Worm (Caenorhabditis elegans): ENCODE data around the gene spp-7.
A peak's percentile ranks its signal among the peaks of the same experiment; 100 is the strongest.

Gene spp-7

DNA sequence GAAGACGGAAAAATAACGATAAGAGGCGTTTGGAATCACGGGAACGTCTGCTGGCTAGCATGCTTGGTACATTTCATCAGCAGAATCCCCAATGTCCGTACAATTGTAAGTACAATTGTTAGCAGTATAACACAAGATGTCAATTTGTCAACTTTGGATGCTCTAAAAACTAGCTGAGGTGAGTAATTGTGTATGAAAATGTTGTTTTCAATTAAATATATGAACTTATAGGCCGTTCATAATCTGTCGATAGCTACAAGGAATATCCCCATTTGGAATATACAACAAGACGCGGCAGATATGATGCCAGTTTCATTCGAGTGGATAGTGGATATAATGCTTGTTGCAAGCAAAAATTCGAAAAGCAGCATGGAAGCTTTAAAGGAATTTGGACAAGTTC lies 30.6 kb downstream of the spp-7 start, which contains the start of gene F41H10.12:
Gene F41H10.12 (plus strand): TSS at position 301 of the 400 bp plus-strand sequence.
- TF ChIP-seq skn-1 (tag; optimal IDR thresholded peaks at IDR 0.05) = no peak
- TF ChIP-seq isw-1 (GFP tag; IDR thresholded peaks at IDR 0.05) = no peak
- no peak for TF ChIP-seq nhr-20 (tag; optimal IDR thresholded peaks at IDR 0.05)
- TF ChIP-seq jun-1 (tag; optimal IDR thresholded peaks at IDR 0.05) = no peak

DNA sequence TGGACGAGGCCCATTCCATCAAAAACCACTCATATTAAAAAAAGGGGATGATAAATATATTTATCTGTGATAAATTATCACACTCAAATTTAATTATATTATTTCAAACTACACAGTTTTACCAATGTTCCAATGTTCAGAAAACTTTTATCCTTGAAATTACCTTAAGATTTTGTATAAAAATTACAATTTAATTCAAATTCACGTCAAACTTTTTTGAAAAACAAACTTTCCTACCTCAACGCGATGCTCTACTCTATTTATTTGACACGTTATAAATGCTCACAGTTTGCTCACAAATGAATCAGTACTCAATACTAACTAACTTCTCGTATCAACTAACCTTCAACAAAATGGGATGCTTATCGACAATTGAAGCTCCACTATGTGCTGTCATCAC lies 33.0 kb downstream of the spp-7 start, which contains the start of gene F41H10.1:
Gene F41H10.1 (plus strand): TSS at position 301 of the 400 bp plus-strand sequence.
- no peak for TF ChIP-seq nhr-84 (tag; optimal IDR thresholded peaks at IDR 0.05)
- TF ChIP-seq nhr-19 (GFP tag; conservative IDR thresholded peaks at IDR 0.05) = no peak
- no peak for TF ChIP-seq lir-3 (tag; optimal IDR thresholded peaks at IDR 0.05; ENCODE audit: poor library complexity)
- no peak for TF ChIP-seq fkh-4 (tag; optimal IDR thresholded peaks at IDR 0.05; ENCODE audit: borderline replicate concordance)
- TF ChIP-seq ceh-88 (GFP tag; IDR thresholded peaks at IDR 0.05) = no peak
- TF ChIP-seq grh-1 (GFP tag; IDR thresholded peaks at IDR 0.05) = no peak
- no peak for TF ChIP-seq egl-13 (tag; optimal IDR thresholded peaks at IDR 0.05)
- TF ChIP-seq zip-4 (GFP tag; optimal IDR thresholded peaks at IDR 0.05) = no peak
- no peak for TF ChIP-seq F16B12.6 (tag; optimal IDR thresholded peaks at IDR 0.05)
- TF ChIP-seq snu-23 (GFP tag; optimal IDR thresholded peaks at IDR 0.05) = no peak

DNA sequence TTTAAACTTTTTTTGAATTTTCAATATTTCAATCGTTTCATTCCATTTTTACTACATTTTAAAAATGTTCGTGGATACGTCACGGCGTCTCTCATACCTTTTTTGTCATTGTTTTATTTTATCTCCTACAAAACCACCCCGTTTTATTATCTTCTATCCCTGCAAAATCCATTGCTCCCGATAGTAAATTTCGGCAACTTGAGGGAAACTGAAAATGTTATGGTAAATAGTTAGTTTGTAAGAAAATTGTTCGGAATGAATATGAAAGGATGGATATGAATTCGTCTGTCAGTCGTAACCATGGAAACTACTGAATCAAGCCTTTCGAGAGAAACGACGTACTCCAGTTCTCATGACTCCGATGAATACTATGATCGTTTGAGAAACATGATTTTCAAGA lies 34.3 kb downstream of the spp-7 start, which contains the start of gene F41H10.2:
Gene F41H10.2 (plus strand): TSS at position 301 of the 400 bp plus-strand sequence.
- TF ChIP-seq xbp-1 (tag; optimal IDR thresholded peaks at IDR 0.05) (no peak), efl-1 (optimal IDR thresholded peaks at IDR 0.05) (no peak), efl-1 (GFP tag; optimal IDR thresholded peaks at IDR 0.05 in 1 of 2) (peak in 1 of 2 experiments; percentile 82)

DNA sequence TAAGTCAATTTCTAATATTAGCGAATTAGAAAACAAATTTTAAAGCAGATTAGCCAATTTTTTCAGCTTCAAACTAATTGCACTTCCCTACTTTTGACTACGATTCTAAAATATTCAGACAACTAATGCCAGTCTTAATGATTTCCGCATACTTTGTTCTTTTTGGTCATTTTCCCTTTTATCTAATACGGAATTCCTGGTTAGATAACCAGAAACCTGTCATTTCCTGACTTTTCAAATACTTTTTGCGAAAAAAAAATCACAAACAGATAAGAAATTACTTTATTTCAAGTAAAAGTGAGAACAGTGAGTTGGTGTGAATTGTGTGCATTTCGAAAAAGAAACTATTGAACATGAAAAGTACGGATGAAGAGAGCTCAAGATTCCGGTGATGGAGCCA lies 35.5 kb downstream of the spp-7 start:
- TF ChIP-seq lsy-2 (tag; optimal IDR thresholded peaks at IDR 0.05) (no peak), elt-2 (tag; optimal IDR thresholded peaks at IDR 0.05) (peak; percentile 61), pag-3 (tag; optimal IDR thresholded peaks at IDR 0.05; ENCODE audit: borderline replicate concordance, insufficient read depth) (no peak)

DNA sequence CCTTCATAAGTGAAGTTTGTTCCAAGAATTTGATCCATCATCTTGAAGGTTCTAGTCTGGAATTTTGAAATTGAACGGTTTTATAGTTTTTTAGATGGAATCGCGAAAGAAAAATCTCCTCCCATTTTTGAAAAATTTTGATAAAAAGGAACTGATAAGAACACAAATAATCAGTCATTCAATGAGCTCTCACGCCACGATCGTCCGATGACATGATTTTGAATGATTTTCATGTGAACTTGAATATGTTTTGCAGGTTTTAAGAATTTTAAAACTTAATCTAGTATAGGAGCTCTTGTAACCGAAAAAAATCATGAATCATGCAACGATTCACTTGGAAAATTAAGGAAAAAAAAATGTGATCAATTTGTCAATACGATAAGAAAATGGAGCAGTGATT lies 38.5 kb downstream of the spp-7 start, which contains the start of gene elo-5:
Gene elo-5 (minus strand): TSS at position 56 of the 400 bp plus-strand sequence.
- TF ChIP-seq nhr-20 (tag; optimal IDR thresholded peaks at IDR 0.05) = no peak
- TF ChIP-seq elt-2 (tag; optimal IDR thresholded peaks at IDR 0.05) = peak; percentile 55

DNA sequence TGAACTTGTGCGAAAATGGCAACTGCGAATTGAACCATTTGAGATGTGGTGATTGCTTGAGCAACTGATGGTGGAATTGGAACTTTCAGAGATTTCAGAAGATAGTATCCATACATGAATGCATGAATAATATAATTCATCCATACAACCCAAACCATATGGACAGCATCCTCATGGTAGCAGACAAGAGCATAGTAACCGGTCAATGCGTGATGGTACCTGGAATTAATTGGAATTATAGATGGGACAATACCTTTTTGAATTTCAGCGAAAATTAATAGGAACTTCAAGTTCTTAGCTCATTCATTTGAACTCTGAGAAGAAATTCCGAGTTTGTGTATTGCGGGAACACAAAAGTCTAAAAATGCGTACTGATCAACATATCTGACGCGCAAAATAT lies 40.6 kb downstream of the spp-7 start:
- TF ChIP-seq unc-98 (GFP tag; IDR thresholded peaks at IDR 0.05) = no peak
- TF ChIP-seq nhr-90 (tag; optimal IDR thresholded peaks at IDR 0.05; ENCODE audit: poor library complexity) = no peak
- no peak for TF ChIP-seq aha-1 (tag; optimal IDR thresholded peaks at IDR 0.05)

DNA sequence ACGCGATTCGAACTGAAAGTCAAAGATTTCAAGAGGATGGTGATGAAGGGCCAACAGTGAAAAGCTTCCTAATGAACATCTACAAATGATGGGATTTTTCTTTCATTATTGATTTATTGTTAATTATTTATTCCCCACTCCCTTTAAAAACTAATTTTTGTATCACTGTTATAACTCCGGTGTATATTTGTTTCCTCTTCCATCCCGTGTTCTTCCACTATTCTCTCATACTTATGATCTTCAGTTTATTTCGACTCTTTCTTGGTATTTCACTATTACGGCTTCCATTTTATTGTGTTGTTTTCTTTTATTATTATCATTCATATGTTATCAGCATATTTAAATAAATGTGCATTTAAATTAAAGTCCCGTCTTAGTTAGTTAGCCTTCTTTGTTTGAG lies 41.3 kb downstream of the spp-7 start:
- TF ChIP-seq efl-3 (GFP tag; optimal IDR thresholded peaks at IDR 0.05) (no peak), ama-1 (optimal IDR thresholded peaks at IDR 0.05) (no peak), lin-35 (GFP tag; optimal IDR thresholded peaks at IDR 0.05) (no peak)

DNA sequence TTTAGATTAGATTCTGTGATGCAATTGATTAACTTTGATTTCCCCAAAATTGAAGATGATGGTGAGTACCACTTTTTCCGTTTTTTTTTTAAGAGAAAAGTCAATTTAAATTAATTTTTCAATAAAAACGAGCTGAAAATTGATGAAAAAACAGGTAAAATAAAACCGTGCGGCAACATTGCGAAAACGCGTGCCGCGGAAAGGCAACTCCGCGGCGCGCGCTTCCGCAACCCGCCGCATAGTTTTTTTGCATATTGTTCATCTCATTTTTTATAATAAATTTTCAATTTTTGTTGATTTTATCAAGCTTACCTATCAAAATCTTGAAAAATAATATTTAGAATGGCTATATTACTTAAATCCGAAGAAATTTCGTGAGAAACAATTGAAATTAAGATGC lies 44.7 kb downstream of the spp-7 start:
- no peak for TF ChIP-seq tbx-2 (tag; optimal IDR thresholded peaks at IDR 0.05)
- TF ChIP-seq nhr-19 (GFP tag; conservative IDR thresholded peaks at IDR 0.05) = no peak
- no peak for TF ChIP-seq elt-3 (tag; optimal IDR thresholded peaks at IDR 0.05)
- TF ChIP-seq ztf-4 (tag; optimal IDR thresholded peaks at IDR 0.05) = no peak
- TF ChIP-seq nhr-84 (tag; optimal IDR thresholded peaks at IDR 0.05) = no peak
- TF ChIP-seq mdl-1 (tag; optimal IDR thresholded peaks at IDR 0.05) = no peak
- TF ChIP-seq sup-37 (GFP tag; optimal IDR thresholded peaks at IDR 0.05) = no peak
- TF ChIP-seq aly-2 (tag; optimal IDR thresholded peaks at IDR 0.05) = no peak
- no peak for TF ChIP-seq nhr-237 (tag; optimal IDR thresholded peaks at IDR 0.05)
- TF ChIP-seq pag-3 (tag; optimal IDR thresholded peaks at IDR 0.05; ENCODE audit: borderline replicate concordance, insufficient read depth) = no peak
- no peak for TF ChIP-seq nhr-90 (tag; optimal IDR thresholded peaks at IDR 0.05; ENCODE audit: poor library complexity)
- TF ChIP-seq nhr-71 (tag; optimal IDR thresholded peaks at IDR 0.05) = no peak
- no peak for TF ChIP-seq lin-39 (tag; optimal IDR thresholded peaks at IDR 0.05)
